Worm (Caenorhabditis elegans) whole organism, mixed stage, embryonic: ENCODE results near the gene K11H3.5.
A peak's percentile ranks its signal among the peaks of the same experiment; 100 is the strongest.

ENCODE experiments used
- drap-1 ChIP-seq: fragments of 200-800 bp; sonication (Bioruptor generic); optimal IDR thresholded peaks from 3 replicates; lab custom pipeline; 2018; ENCODE audit warnings: mild to moderate bottlenecking, missing genetic modification characterization, missing compliant biosample characterization
- elt-1 ChIP-seq: sonication (generic microtip); optimal IDR thresholded peaks from 2 replicates; lab custom pipeline; 2017; ENCODE audit warnings: missing genetic modification characterization, mild to moderate bottlenecking, missing compliant biosample characterization, antibody characterized with exemption, moderate library complexity, borderline replicate concordance; ENCODE audit not compliant: insufficient read depth
- lin-13 ChIP-seq: fragments of 150-350 bp; optimal IDR thresholded peaks from 2 replicates; lab custom pipeline; 2014; ENCODE audit warnings: missing biosample characterization, missing genetic modification characterization
- mab-5 ChIP-seq: fragments of 150-350 bp; optimal IDR thresholded peaks from 2 replicates; lab custom pipeline; 2014; ENCODE audit warnings: missing biosample characterization, missing genetic modification characterization
- nhr-237 ChIP-seq: fragments of 150-350 bp; optimal IDR thresholded peaks from 2 replicates; lab custom pipeline; 2014; ENCODE audit warnings: missing biosample characterization, missing genetic modification characterization
- snpc-4 ChIP-seq: fragments of 150-350 bp; optimal IDR thresholded peaks from 2 replicates; lab custom pipeline; 2014; ENCODE audit warnings: missing biosample characterization, missing genetic modification characterization
- unc-39 ChIP-seq: fragments of 150-350 bp; optimal IDR thresholded peaks from 2 replicates; lab custom pipeline; 2014; ENCODE audit warnings: missing biosample characterization, missing genetic modification characterization
- unc-62 ChIP-seq: fragments of 150-350 bp; optimal IDR thresholded peaks from 2 replicates; lab custom pipeline; 2014; ENCODE audit warnings: missing biosample characterization, missing genetic modification reagents, missing genetic modification characterization
- ztf-11 ChIP-seq: fragments of 150-350 bp; optimal IDR thresholded peaks from 2 replicates; lab custom pipeline; 2014; ENCODE audit warnings: missing biosample characterization, missing genetic modification characterization

DNA sequence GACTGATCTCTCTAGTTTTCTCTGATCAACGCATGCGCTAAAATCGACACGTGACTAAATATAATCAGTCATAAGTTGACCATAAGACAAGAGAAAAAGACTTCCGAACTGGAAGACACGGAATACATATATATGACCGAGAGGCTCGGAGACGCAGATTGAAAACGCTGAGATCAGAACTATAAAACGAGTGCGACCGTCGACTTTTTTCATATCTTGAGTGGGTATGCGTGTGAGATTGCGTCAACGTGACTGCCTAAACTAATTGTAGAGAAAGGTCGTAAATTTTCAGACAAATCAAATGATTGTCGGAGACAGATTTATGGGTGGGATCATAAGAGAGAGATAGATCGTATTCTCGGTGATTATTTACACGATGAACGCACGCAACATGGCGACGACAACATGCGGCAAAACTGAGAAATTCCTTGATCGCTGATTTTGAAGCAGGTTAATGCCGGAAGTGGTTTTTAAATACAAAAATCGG lies 36.0 kb upstream of the K11H3.5 start:
- peak; percentile 4 for TF ChIP-seq unc-62 (GFP tag; lab: Kevin White, UChicago)
- no peak for TF ChIP-seq drap-1
- TF ChIP-seq mab-5 (tag; lab: Kevin White, UChicago), result no peak
- TF ChIP-seq nhr-237 (tag; lab: Kevin White, UChicago), result no peak
- no peak for TF ChIP-seq unc-39 (tag; lab: Kevin White, UChicago)
- TF ChIP-seq snpc-4 (tag; lab: Kevin White, UChicago), result no peak
- TF ChIP-seq elt-1 (tag; lab: Kevin White, UChicago), result no peak
- TF ChIP-seq lin-13 (tag; lab: Kevin White, UChicago), result no peak
- no peak for TF ChIP-seq ztf-11 (tag; lab: Kevin White, UChicago)
